Fruit fly (Drosophila melanogaster): Measurements from ENCODE around the gene CG7173.

- TF ChIP-seq Sox14 (GFP tag; optimal IDR thresholded peaks at IDR 0.05), result peak; percentile 25
- no peak for TF ChIP-seq CG3919 (GFP tag; optimal IDR thresholded peaks at IDR 0.05)
- TF ChIP-seq CG1621 (tag; optimal IDR thresholded peaks at IDR 0.05), result no peak
- TF ChIP-seq CG10631 (GFP tag; optimal IDR thresholded peaks at IDR 0.05), result no peak
- peak; percentile 55 for TF ChIP-seq CG11902 (GFP tag; optimal IDR thresholded peaks at IDR 0.05)
- no peak for TF ChIP-seq CG6854 (GFP tag; optimal IDR thresholded peaks at IDR 0.05)
- TF ChIP-seq svp (GFP tag), result no peak
- no peak for TF ChIP-seq Blimp-1 (GFP tag; optimal IDR thresholded peaks at IDR 0.05)
- TF ChIP-seq CG8319 (GFP tag; optimal IDR thresholded peaks at IDR 0.05), result no peak
- TF ChIP-seq cyc (GFP tag; optimal IDR thresholded peaks at IDR 0.05), result peak; percentile 60
- no peak for TF ChIP-seq Gug (GFP tag; IDR thresholded peaks at IDR 0.05)
- TF ChIP-seq Sox102F (GFP tag; optimal IDR thresholded peaks at IDR 0.05), result no peak
- no peak for TF ChIP-seq CG8119 (GFP tag; IDR thresholded peaks at IDR 0.05)
- peak; percentile 80 for TF ChIP-seq Eip78C (GFP tag)
Observed at dm6 chr3L:21539245-21540196, 18.5 kb downstream of the CG7173 start, which contains the start of the genes COX8 and VhaM9.7-b.

All from whole organism, prepupa.